Fruit fly (Drosophila melanogaster) ovary, adult (tissue): ENCODE measurements around the gene Cnep1r2.

Experiments
- CG17801 ChIP-seq: fragments of 200-800 bp; optimal IDR thresholded peaks from 2 replicates; lab custom pipeline; 2019; ENCODE audit warnings: missing biosample characterization, mild to moderate bottlenecking, missing genetic modification characterization, moderate library complexity; ENCODE audit not compliant: partially characterized antibody

Gene Cnep1r2

dm6 chr3L:10637819-10638218, at the start of gene Cnep1r2:
Gene Cnep1r2, plus strand, starts transcription at chr3L:10638146.
- TF ChIP-seq CG17801 (GFP tag; lab: Kevin White, UChicago) = peak; percentile 96

- TF ChIP-seq CG17801 (GFP tag; lab: Kevin White, UChicago) = no peak
These were observed 38.4 kb upstream of the Cnep1r2 start for dm6 chr3L:10599512-10599911.

dm6 chr3L:10623476-10623875, 14.5 kb upstream of the Cnep1r2 start, which contains the start of gene CG42521:
Gene CG42521, minus strand, starts transcription at chr3L:10623576.
- TF ChIP-seq CG17801 (GFP tag; lab: Kevin White, UChicago) = no peak

- no peak for TF ChIP-seq CG17801 (GFP tag; lab: Kevin White, UChicago)
These were observed 12.4 kb upstream of the Cnep1r2 start, which contains the start of gene CG43127 for dm6 chr3L:10625499-10625898. Gene CG43127, minus strand, starts transcription at chr3L:10625599.

dm6 chr3L:10626199-10626598, 11.7 kb upstream of the Cnep1r2 start, which contains the start of gene CG34238:
Gene CG34238, plus strand, starts transcription at chr3L:10626499.
- TF ChIP-seq CG17801 (GFP tag; lab: Kevin White, UChicago) = no peak

dm6 chr3L:10628384-10628783, 9.6 kb upstream of the Cnep1r2 start, which contains the start of gene CG14151:
Gene CG14151, minus strand, starts transcription at chr3L:10628484.
- TF ChIP-seq CG17801 (GFP tag; lab: Kevin White, UChicago) = no peak

dm6 chr3L:10629969-10630368, 8.0 kb upstream of the Cnep1r2 start, which contains the start of gene CG42536:
Gene CG42536, minus strand, starts transcription at chr3L:10630069.
- TF ChIP-seq CG17801 (GFP tag; lab: Kevin White, UChicago) = no peak

- TF ChIP-seq CG17801 (GFP tag; lab: Kevin White, UChicago) = no peak
These were observed 7.0 kb upstream of the Cnep1r2 start, which contains the start of the genes CG42535, CG34001 and hay for dm6 chr3L:10630885-10631359. Gene CG42535, minus strand, starts transcription at chr3L:10630935. Gene CG34001, plus strand, starts transcription at chr3L:10631079. Gene hay, plus strand, starts transcription at chr3L:10631079.

- no peak for TF ChIP-seq CG17801 (GFP tag; lab: Kevin White, UChicago)
These were observed 1.5 kb downstream of the Cnep1r2 start, which contains the start of gene CG18628 for dm6 chr3L:10639440-10639839. Gene CG18628, plus strand, starts transcription at chr3L:10639740.

dm6 chr3L:10641589-10641988, 3.6 kb downstream of the Cnep1r2 start, which contains the start of gene CG14154:
Gene CG14154, plus strand, starts transcription at chr3L:10641889.
- TF ChIP-seq CG17801 (GFP tag; lab: Kevin White, UChicago) = no peak

dm6 chr3L:10643228-10643627, 5.3 kb downstream of the Cnep1r2 start, which contains the start of gene CG14153:
Gene CG14153, plus strand, starts transcription at chr3L:10643528.
- TF ChIP-seq CG17801 (GFP tag; lab: Kevin White, UChicago) = no peak

dm6 chr3L:10645965-10646364, 8.0 kb downstream of the Cnep1r2 start:
- no peak for TF ChIP-seq CG17801 (GFP tag; lab: Kevin White, UChicago)

- no peak for TF ChIP-seq CG17801 (GFP tag; lab: Kevin White, UChicago)
These were observed 9.2 kb downstream of the Cnep1r2 start for dm6 chr3L:10647158-10647557.

dm6 chr3L:10648431-10648830, 10.5 kb downstream of the Cnep1r2 start:
- TF ChIP-seq CG17801 (GFP tag; lab: Kevin White, UChicago) = no peak

dm6 chr3L:10651271-10651670, 13.3 kb downstream of the Cnep1r2 start:
- TF ChIP-seq CG17801 (GFP tag; lab: Kevin White, UChicago) = no peak

dm6 chr3L:10652487-10652886, 14.5 kb downstream of the Cnep1r2 start:
- no peak for TF ChIP-seq CG17801 (GFP tag; lab: Kevin White, UChicago)
